Worm (Caenorhabditis elegans): ENCODE measurements around the gene mct-6.

ce11 chrX:16811974-16812373, 41.7 kb upstream of the mct-6 start:
- TF ChIP-seq dao-5 (tag; optimal IDR thresholded peaks at IDR 0.05) (no peak), W03F9.2 (tag; optimal IDR thresholded peaks at IDR 0.05) (no peak), him-1 (tag; optimal IDR thresholded peaks at IDR 0.05) (no peak)

Measured in whole organism, L4/young adult.